Worm (Caenorhabditis elegans): Measurements from ENCODE around the gene F13H8.2.

The F13H8.2 gene

DNA sequence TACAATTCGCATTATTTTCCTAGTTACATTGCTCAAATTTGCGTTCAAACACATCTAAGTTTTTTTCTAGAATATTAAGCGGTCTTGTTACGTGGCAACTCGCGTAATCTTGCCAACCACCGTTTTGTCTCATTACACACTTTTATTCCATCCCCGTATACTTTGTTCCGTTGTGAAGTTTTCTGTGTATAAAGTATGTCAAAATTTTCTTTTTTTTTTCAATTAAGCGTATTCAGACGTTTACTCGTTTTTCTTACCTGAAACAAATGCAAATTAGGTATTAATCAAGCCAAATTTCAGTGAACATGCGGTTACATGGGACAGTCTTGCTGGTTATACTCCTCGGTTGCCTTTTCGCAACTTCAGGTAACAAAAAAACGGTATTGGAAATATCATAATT, 23.2 kb upstream of the F13H8.2 start, which contains the start of gene T24H7.2:
Gene T24H7.2, plus strand, starts transcription at position 301 of the 400 bp plus-strand sequence.
- TF ChIP-seq unc-62 (GFP tag; optimal IDR thresholded peaks at IDR 0.05) (no peak), sma-9 (GFP tag; optimal IDR thresholded peaks at IDR 0.05) (no peak), sma-9 (tag; optimal IDR thresholded peaks at IDR 0.05) (no peak), gmeb-1 (tag; optimal IDR thresholded peaks at IDR 0.05) (no peak), skn-1 (tag; optimal IDR thresholded peaks at IDR 0.05) (no peak), ztf-11 (tag; optimal IDR thresholded peaks at IDR 0.05) (no peak), nhr-6 (tag; optimal IDR thresholded peaks at IDR 0.05) (no peak), unc-39 (tag; optimal IDR thresholded peaks at IDR 0.05) (no peak), nhr-77 (tag; optimal IDR thresholded peaks at IDR 0.05) (no peak), nhr-12 (tag; optimal IDR thresholded peaks at IDR 0.05) (no peak), unc-55 (GFP tag; optimal IDR thresholded peaks at IDR 0.05) (no peak), mbf-1 (tag; optimal IDR thresholded peaks at IDR 0.05) (no peak), ZK546.5 (tag; optimal IDR thresholded peaks at IDR 0.05) (no peak)

DNA sequence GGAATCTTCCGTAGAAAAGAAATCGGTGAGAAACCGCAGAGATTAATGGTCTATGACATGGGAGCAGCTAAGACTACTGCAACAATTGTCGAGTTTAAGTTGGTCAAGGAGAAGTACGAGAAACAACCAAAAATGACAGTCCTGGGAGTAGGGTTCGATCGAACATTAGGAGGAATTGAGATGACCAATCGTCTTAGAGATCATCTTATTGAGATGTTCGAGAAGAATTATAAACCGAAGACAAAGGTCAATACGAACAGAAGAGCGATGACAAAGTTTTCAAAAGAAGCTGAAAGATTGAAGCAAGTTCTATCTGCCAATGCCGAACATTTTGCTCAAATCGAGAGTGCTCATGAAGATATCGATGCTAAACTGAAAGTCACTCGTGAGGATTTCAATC, 22.1 kb upstream of the F13H8.2 start:
- TF ChIP-seq elt-1 (tag; optimal IDR thresholded peaks at IDR 0.05) (no peak), gmeb-1 (tag; optimal IDR thresholded peaks at IDR 0.05) (no peak), alr-1 (tag; optimal IDR thresholded peaks at IDR 0.05) (no peak), nhr-21 (tag; optimal IDR thresholded peaks at IDR 0.05) (no peak), lin-11 (tag; optimal IDR thresholded peaks at IDR 0.05) (no peak), nhr-25 (tag; optimal IDR thresholded peaks at IDR 0.05) (no peak), lin-13 (GFP tag; optimal IDR thresholded peaks at IDR 0.05) (no peak), sma-9 (GFP tag; optimal IDR thresholded peaks at IDR 0.05) (no peak), sma-9 (tag; optimal IDR thresholded peaks at IDR 0.05) (no peak), ceh-82 (tag; optimal IDR thresholded peaks at IDR 0.05) (no peak), lsy-2 (tag; optimal IDR thresholded peaks at IDR 0.05) (no peak), mbf-1 (tag; optimal IDR thresholded peaks at IDR 0.05) (no peak), nhr-23 (tag; optimal IDR thresholded peaks at IDR 0.05) (no peak), nhr-6 (tag; optimal IDR thresholded peaks at IDR 0.05) (no peak), fos-1 (tag; optimal IDR thresholded peaks at IDR 0.05) (no peak), Y55F3AM.14 (GFP tag; optimal IDR thresholded peaks at IDR 0.05) (no peak), unc-55 (GFP tag; optimal IDR thresholded peaks at IDR 0.05) (no peak), skn-1 (tag; optimal IDR thresholded peaks at IDR 0.05) (no peak), nhr-11 (tag; optimal IDR thresholded peaks at IDR 0.05) (no peak)

DNA sequence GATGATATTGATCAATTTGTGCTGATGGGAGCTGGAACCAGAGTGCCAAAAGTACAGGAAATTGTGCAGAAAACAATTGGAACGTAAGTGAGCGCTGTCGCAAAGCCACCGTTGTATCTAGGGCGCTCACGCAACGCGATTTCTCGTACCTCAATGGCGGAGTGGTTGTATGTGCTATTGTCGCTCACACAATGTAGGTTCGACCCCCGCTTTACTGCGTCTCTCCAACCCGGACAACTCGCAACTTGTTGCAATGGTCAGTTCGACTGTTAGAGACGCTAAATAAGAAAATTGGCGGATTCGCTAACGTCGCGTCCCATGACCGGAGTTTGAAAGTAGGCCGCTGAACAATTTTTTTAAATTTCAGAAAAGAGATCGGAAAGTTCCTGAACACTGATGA, 21.7 kb upstream of the F13H8.2 start:
- peak; percentile 52 for TF ChIP-seq C34F6.9 (tag; optimal IDR thresholded peaks at IDR 0.05)
- TF ChIP-seq ceh-16 (tag; optimal IDR thresholded peaks at IDR 0.05) = no peak
- peak; percentile 67 for TF ChIP-seq sma-9 (GFP tag; optimal IDR thresholded peaks at IDR 0.05)
- TF ChIP-seq sma-9 (tag; optimal IDR thresholded peaks at IDR 0.05) = no peak
- peak; percentile 7 for TF ChIP-seq sem-4 (tag; optimal IDR thresholded peaks at IDR 0.05)
- peak; percentile 68 for TF ChIP-seq sma-3 (GFP tag; optimal IDR thresholded peaks at IDR 0.05)
- peak; percentile 22 for TF ChIP-seq nhr-21 (tag; optimal IDR thresholded peaks at IDR 0.05)
- peak; percentile 69 for TF ChIP-seq gmeb-1 (tag; optimal IDR thresholded peaks at IDR 0.05)
- peak; percentile 40 for TF ChIP-seq fos-1 (tag; optimal IDR thresholded peaks at IDR 0.05)
- peak; percentile 54 for TF ChIP-seq lin-11 (tag; optimal IDR thresholded peaks at IDR 0.05)
- TF ChIP-seq nhr-12 (tag; optimal IDR thresholded peaks at IDR 0.05) = no peak
- peak; percentile 56 for TF ChIP-seq F13H6.1 (tag; optimal IDR thresholded peaks at IDR 0.05)
- TF ChIP-seq mbf-1 (tag; optimal IDR thresholded peaks at IDR 0.05) = no peak
- TF ChIP-seq lsy-2 (tag; optimal IDR thresholded peaks at IDR 0.05) = peak; percentile 11 to 36
- TF ChIP-seq zag-1 (tag; optimal IDR thresholded peaks at IDR 0.05) = peak; percentile 9
- TF ChIP-seq nhr-129 (tag; optimal IDR thresholded peaks at IDR 0.05) = peak; percentile 85
- TF ChIP-seq crh-2 (tag; optimal IDR thresholded peaks at IDR 0.05) = peak; percentile 29
- TF ChIP-seq ama-1 (optimal IDR thresholded peaks at IDR 0.05) = no peak
- peak; percentile 30 for TF ChIP-seq unc-55 (GFP tag; optimal IDR thresholded peaks at IDR 0.05)

DNA sequence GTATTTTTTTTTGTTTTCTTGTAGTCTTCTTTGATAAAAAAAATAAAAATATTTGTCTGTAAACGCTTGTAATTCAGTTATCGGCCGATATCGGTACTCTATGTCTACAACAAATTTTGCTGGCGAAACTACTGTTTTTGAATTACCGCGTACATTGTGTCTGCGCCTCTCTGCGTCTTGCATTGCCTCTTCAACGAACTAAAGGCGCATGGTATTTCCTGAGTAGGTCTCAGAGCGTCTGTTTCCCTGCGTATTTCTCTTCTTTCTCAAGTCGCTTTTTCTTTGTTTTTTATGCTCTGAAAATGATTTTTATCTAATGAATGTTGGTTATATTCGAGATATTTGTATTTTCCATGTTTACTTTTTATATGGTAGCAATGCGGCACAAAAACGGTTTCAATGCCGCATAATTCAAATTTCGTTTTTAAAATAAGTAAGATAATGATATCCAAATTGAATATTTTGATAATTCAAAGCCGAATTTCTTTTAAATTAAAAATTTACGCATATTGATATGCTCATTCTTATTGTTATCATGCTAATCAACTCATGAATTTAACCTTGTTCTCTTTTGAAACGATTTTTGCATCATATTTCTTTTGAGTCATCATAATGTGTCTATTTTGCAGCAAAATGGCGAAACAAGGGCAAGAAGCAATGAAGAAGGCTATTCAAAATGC, 19.2 kb upstream of the F13H8.2 start, which contains the start of gene phb-2:
Gene phb-2, plus strand, starts transcription at position 630 of the 680 bp plus-strand sequence.
- no peak for TF ChIP-seq Y55F3AM.14 (GFP tag; optimal IDR thresholded peaks at IDR 0.05)
- no peak for TF ChIP-seq lin-39 (tag; optimal IDR thresholded peaks at IDR 0.05)
- TF ChIP-seq nhr-11 (tag; optimal IDR thresholded peaks at IDR 0.05) = no peak
- peak; percentile 75 for TF ChIP-seq nhr-25 (tag; optimal IDR thresholded peaks at IDR 0.05)
- no peak for TF ChIP-seq ztf-1 (GFP tag; conservative IDR thresholded peaks at IDR 0.05)
- peak; percentile 66 for TF ChIP-seq sma-3 (GFP tag; optimal IDR thresholded peaks at IDR 0.05)
- peak; percentile 62 for TF ChIP-seq fos-1 (tag; optimal IDR thresholded peaks at IDR 0.05)
- TF ChIP-seq ceh-82 (tag; optimal IDR thresholded peaks at IDR 0.05) = peak; percentile 11
- TF ChIP-seq elt-1 (tag; optimal IDR thresholded peaks at IDR 0.05) = no peak
- peak; percentile 68 for TF ChIP-seq nhr-21 (tag; optimal IDR thresholded peaks at IDR 0.05)
- peak; percentile 3 for TF ChIP-seq snpc-4 (tag; optimal IDR thresholded peaks at IDR 0.05)
- no peak for TF ChIP-seq ZK546.5 (tag; optimal IDR thresholded peaks at IDR 0.05)
- TF ChIP-seq skn-1 (tag; optimal IDR thresholded peaks at IDR 0.05) = no peak
- TF ChIP-seq ceh-16 (tag; optimal IDR thresholded peaks at IDR 0.05) = no peak
- TF ChIP-seq alr-1 (tag; optimal IDR thresholded peaks at IDR 0.05) = no peak
- TF ChIP-seq unc-39 (tag; optimal IDR thresholded peaks at IDR 0.05) = no peak
- no peak for TF ChIP-seq nhr-12 (tag; optimal IDR thresholded peaks at IDR 0.05)
- TF ChIP-seq C34F6.9 (tag; optimal IDR thresholded peaks at IDR 0.05) = peak; percentile 84
- no peak for TF ChIP-seq aly-2 (tag; optimal IDR thresholded peaks at IDR 0.05)
- TF ChIP-seq zag-1 (tag; optimal IDR thresholded peaks at IDR 0.05) = no peak
- no peak for TF ChIP-seq elt-3 (tag; optimal IDR thresholded peaks at IDR 0.05)
- TF ChIP-seq gmeb-1 (tag; optimal IDR thresholded peaks at IDR 0.05) = peak; percentile 98
- no peak for TF ChIP-seq mbf-1 (tag; optimal IDR thresholded peaks at IDR 0.05)
- TF ChIP-seq lsy-2 (tag; optimal IDR thresholded peaks at IDR 0.05) = peak; percentile 66 to 90
- peak; percentile 43 for TF ChIP-seq mab-5 (tag; optimal IDR thresholded peaks at IDR 0.05)
- TF ChIP-seq ama-1 (optimal IDR thresholded peaks at IDR 0.05) = peak; percentile 23
- TF ChIP-seq nhr-129 (tag; optimal IDR thresholded peaks at IDR 0.05) = peak; percentile 92
- TF ChIP-seq peb-1 (tag; optimal IDR thresholded peaks at IDR 0.05) = no peak
- TF ChIP-seq sma-9 (GFP tag; optimal IDR thresholded peaks at IDR 0.05) = peak; percentile 70
- no peak for TF ChIP-seq sma-9 (tag; optimal IDR thresholded peaks at IDR 0.05)
- peak; percentile 65 for TF ChIP-seq lin-13 (GFP tag; optimal IDR thresholded peaks at IDR 0.05)
- no peak for TF ChIP-seq sem-4 (tag; optimal IDR thresholded peaks at IDR 0.05)
- no peak for TF ChIP-seq unc-62 (GFP tag; optimal IDR thresholded peaks at IDR 0.05)
